Worm (Caenorhabditis elegans) whole organism, midembryonic: Measurements from ENCODE around the gene F44E2.9.

Source experiments
- flt-1 ChIP-seq: fragments of 200-800 bp; sonication (Bioruptor generic); IDR thresholded peaks from 2 replicates; pipeline ENCODE4 v1.3.6; 2022; ENCODE audit warnings: missing genetic modification characterization, missing compliant biosample characterization
- ref-1 ChIP-seq: fragments of 200-800 bp; sonication (Bioruptor generic); conservative IDR thresholded peaks from 2 replicates; pipeline ENCODE4 v1.3.6; 2022; ENCODE audit warnings: missing genetic modification reagents, missing genetic modification characterization, missing compliant biosample characterization
- tab-1 ChIP-seq: fragments of 200-800 bp; sonication (Bioruptor generic); IDR thresholded peaks from 2 replicates; pipeline ENCODE4 v1.3.6; 2022; ENCODE audit warnings: missing genetic modification characterization, missing compliant biosample characterization

DNA sequence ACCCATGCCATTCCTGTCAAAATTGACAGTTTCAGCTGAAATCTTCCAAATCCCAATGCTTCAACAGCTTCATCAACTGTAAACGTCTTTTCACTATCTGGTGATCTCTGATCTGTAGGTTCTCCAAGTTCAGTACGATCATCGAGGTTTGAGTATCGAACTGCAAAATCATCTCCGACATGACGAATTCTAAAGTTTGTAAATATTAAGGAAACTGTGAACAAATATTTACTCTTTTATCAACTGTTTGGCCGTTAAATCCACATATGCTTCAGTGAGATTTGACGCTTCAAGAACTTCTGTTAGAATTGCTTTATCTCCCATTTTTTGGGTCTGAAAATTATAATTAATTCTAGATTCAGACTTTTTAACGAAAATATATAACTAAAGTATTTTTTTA lies 34.8 kb upstream of the F44E2.9 start, which contains the start of gene svop-1:
- TF ChIP-seq tab-1 (GFP tag; lab: Robert Waterston, UW) (no peak), flt-1 (GFP tag; lab: Robert Waterston, UW) (no peak), ref-1 (GFP tag; lab: Robert Waterston, UW) (no peak)
